Worm (Caenorhabditis elegans): ENCODE measurements around the gene srg-59.
A peak's percentile ranks its signal among the peaks of the same experiment; 100 is the strongest.

srg-59 gene

DNA sequence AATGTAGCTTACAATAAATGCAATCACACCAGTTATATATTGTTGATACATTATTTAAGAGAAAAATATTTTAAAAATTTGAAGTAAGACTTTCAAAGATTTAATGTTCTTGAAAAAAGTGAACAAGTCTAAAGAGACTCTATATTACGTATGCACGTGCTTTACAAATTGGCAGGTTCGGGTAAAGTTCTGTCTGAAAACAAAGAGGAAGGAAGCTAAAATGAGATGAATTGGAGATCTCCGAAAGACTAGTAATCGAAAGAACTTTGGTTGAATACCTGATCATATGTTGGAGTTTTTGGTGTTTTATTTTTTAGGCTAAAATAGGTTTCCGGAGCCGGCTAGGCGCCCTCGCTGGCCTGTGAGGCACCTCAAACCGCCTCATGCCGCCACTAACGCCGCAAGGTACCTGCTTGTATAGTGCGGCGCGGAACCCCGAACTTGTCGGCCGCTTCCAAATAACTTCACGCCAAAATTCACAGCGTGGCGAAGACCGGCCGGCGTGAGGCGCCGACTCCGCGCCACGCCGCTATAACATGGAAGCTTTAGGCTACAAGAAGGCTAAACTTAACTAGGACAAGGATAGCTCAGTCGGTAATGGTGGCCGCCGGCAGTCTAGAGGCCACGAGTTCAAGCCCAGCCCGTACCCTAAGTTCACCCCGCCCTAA lies 32.2 kb upstream of the srg-59 start, which contains the start of gene srx-28:
srx-28 (minus strand) TSS at position 51 of the 668 bp plus-strand sequence.
- TF ChIP-seq dpl-1 (GFP tag; optimal IDR thresholded peaks at IDR 0.05) (no peak), tag-97 (GFP tag; IDR thresholded peaks at IDR 0.05) (no peak), set-16 (GFP tag; IDR thresholded peaks at IDR 0.05) (peak; percentile 86), fos-1 (tag; optimal IDR thresholded peaks at IDR 0.05) (no peak), dmd-9 (GFP tag; IDR thresholded peaks at IDR 0.05) (0 out of 2 replicates have a peak, but pooled peaks have one; percentile 48), aha-1 (tag) (peak; percentile 37)

DNA sequence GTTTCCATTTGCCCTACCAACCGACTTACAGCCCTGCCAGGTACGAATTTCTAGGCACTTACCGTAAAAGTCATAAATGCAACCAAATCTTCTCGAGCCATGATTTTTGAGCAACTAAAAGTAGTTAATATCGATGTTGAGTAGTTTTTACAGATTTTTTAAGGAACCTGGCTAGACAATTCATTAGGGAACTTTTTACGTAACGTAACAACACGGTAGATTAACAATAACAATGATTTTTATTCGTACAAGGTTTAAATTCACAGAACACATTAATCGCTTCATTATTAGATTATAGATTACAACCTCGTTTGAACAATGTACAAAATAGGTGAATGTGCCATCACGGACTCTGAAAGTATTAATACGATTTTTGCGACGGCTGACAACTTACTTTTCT lies 27.9 kb upstream of the srg-59 start, which contains the start of gene srx-26:
srx-26 (minus strand) TSS at position 101 of the 400 bp plus-strand sequence.
- TF ChIP-seq ztf-11 (tag; optimal IDR thresholded peaks at IDR 0.05): no peak

DNA sequence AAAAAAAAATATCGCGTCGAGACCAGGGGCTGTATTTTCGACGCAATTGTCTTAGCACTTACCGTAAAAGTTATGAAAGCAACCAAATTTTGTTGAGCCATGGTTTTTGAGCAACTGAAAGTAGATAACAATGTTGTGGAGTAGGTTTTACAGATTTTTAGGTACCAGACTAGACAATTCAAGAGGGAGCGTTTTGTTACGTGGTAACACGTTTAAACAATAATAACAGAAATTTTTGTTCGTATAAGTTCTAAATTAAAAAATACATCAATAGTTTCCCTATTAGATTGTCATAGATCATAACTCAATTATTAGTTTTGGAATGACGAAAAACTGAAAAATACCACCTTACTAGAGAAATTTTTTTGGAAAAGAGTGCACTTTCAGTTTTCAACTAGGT lies 24.9 kb upstream of the srg-59 start, which contains the start of gene srx-24:
srx-24 (minus strand) TSS at position 101 of the 400 bp plus-strand sequence.
- no peak for TF ChIP-seq unc-62 (GFP tag; optimal IDR thresholded peaks at IDR 0.05 in 1 of 2)
- TF ChIP-seq unc-62 (tag; optimal IDR thresholded peaks at IDR 0.05): no peak
- TF ChIP-seq T20F7.1 (GFP tag; optimal IDR thresholded peaks at IDR 0.05): no peak
- no peak for TF ChIP-seq lsy-2 (tag; optimal IDR thresholded peaks at IDR 0.05)
- TF ChIP-seq aly-2 (tag; optimal IDR thresholded peaks at IDR 0.05): no peak
- no peak for TF ChIP-seq hmg-1.1 (GFP tag; IDR thresholded peaks at IDR 0.05)
- no peak for TF ChIP-seq nhr-76 (tag; optimal IDR thresholded peaks at IDR 0.05)
- no peak for TF ChIP-seq pqm-1 (tag; optimal IDR thresholded peaks at IDR 0.05)
- no peak for TF ChIP-seq madf-9 (GFP tag; conservative IDR thresholded peaks at IDR 0.05)
- no peak for TF ChIP-seq ZK337.2 (GFP tag; IDR thresholded peaks at IDR 0.05)
- TF ChIP-seq skn-1 (tag; optimal IDR thresholded peaks at IDR 0.05): no peak

DNA sequence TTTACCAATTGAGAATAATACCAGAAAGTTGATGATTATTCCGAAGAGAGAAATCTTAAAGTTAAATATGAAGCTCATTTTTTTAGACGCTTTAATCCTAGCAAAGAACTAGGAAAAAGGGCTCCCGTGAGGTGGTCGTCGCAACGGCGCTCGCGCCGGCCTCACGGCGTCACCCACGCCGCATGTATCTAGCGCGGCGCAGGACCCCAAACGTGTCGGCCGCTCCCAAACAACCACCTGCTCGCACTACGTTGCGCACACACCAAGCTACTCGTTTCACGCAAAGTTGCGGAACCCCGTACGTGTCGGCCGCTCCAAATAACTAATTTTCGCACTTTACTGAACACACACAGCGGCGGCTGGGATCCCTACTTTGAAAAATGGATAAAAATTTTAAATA lies 21.3 kb upstream of the srg-59 start:
- TF ChIP-seq set-16 (GFP tag; IDR thresholded peaks at IDR 0.05) (peak; percentile 85), T20F7.1 (GFP tag; optimal IDR thresholded peaks at IDR 0.05) (no peak), lir-3 (tag; optimal IDR thresholded peaks at IDR 0.05) (no peak)

DNA sequence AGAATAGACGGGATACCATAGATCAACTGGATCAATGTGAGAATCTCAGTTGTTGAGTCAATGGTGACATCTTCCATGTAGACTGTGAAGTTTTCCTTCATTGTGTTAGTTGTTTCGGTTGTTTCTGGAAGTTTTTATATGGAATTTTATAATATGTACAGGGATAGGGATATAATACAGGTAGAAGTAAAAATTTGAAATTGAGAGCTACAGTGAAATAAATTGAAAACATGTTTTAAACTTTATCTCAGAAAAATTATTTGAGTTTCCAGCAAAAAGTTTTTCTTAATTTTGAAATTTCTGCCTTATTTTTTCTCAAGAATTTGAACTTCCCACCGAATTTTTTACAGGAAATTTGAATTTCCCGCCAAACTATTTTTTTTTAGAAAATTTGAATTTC lies 17.2 kb upstream of the srg-59 start, which contains the start of gene srg-62:
srg-62 (minus strand) TSS at position 101 of the 400 bp plus-strand sequence.
- TF ChIP-seq unc-62 (GFP tag; optimal IDR thresholded peaks at IDR 0.05 in 1 of 2) (no peak), unc-62 (tag; optimal IDR thresholded peaks at IDR 0.05) (no peak)

DNA sequence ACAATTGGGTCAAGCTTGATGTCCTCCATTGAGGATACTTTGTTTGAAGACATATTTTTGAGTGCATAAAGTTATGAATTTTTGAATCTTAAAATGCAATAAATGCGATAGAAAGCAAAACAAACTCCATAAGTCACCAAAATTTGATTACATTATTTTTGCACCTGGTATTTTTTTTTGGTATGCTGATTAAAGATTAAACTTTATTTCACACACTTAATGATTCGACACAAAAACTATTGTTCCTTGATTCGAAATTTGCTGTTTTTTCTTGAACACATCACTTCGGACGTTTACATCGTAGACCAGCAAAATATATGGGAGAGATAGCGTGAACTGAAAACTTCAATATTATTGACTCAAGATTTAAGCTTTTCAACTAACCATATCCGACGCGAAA lies 15.1 kb upstream of the srg-59 start, which contains the start of gene srg-61:
srg-61 (minus strand) TSS at position 101 of the 400 bp plus-strand sequence.
- TF ChIP-seq mdt-29 (GFP tag; IDR thresholded peaks at IDR 0.05) (no peak), nhr-6 (tag; optimal IDR thresholded peaks at IDR 0.05) (no peak), duxl-1 (tag; optimal IDR thresholded peaks at IDR 0.05; ENCODE audit: poor library complexity) (no peak), ZK337.2 (GFP tag; IDR thresholded peaks at IDR 0.05) (no peak), spr-3 (GFP tag; optimal IDR thresholded peaks at IDR 0.05) (no peak), madf-9 (GFP tag; conservative IDR thresholded peaks at IDR 0.05) (no peak), ceh-44 (GFP tag; IDR thresholded peaks at IDR 0.05) (no peak), lir-3 (tag; optimal IDR thresholded peaks at IDR 0.05) (no peak), ceh-62 (tag; optimal IDR thresholded peaks at IDR 0.05) (no peak), unc-130 (GFP tag; optimal IDR thresholded peaks at IDR 0.05) (no peak), ztf-7 (tag; optimal IDR thresholded peaks at IDR 0.05) (no peak), nhr-111 (GFP tag; optimal IDR thresholded peaks at IDR 0.05) (no peak), attf-4 (tag; optimal IDR thresholded peaks at IDR 0.05) (no peak), zip-2 (tag; optimal IDR thresholded peaks at IDR 0.05) (no peak), mxl-2 (GFP tag; conservative IDR thresholded peaks at IDR 0.05) (no peak), F44E2.7 (GFP tag; IDR thresholded peaks at IDR 0.05) (no peak)
